Fruit fly (Drosophila melanogaster) whole organism: ENCODE data around the gene CG9737.

Source experiments
- CG8478 ChIP-seq: fragments of >200 bp; optimal IDR thresholded peaks from 2 replicates; lab custom pipeline; 2018; ENCODE audit warnings: inconsistent platforms
- Dll ChIP-seq: fragments of >200 bp; optimal IDR thresholded peaks from 2 replicates; lab custom pipeline; 2017

DNA sequence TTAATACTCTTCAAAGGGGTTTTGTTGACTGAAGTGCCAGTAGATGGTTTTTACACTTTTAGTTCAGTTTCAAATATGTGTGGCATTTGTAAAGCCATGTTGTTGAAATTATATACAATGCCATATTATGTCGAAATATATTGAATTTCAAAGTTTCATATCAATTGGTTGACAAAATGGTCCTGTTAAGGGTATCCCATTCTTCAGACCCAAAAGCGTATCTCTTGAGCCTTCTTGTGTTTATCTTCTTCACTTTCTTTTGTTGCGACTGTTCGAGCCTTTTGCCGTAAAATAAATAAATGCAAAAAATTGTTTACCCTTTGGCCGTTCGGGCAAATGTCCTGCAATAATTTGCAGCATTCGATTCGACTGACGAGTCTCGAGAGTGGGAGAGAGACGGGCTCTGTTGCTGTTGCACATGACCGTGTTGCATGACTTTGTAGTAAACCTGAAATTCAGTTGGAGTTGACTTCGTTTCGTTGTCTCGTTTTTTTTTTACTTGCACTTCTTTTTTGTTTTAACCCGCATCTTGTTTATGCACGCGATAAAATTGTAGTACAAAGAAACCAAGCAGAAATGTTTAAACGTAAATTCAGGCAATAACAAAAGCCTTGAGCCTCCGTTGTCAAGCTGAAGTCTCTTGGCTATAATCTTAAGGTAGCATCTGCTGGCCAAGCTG is 46.1 kb upstream of the CG9737 start:
- TF ChIP-seq CG8478 (no peak), Dll (lab: Kevin White, UChicago) (no peak)
